Worm (Caenorhabditis elegans): Measurements from ENCODE around the gene Y37E11AL.3.
A peak's percentile ranks its signal among the peaks of the same experiment; 100 is the strongest.

Gene Y37E11AL.3

ce11 chrIV:3694638-3695037, at the start of gene Y37E11AL.3, which contains the start of gene taf-6.2:
TSS of gene Y37E11AL.3 (plus strand) at chrIV:3694935.
TSS of gene taf-6.2 (minus strand) at chrIV:3694733.
- peak; percentile 37 for TF ChIP-seq lin-39 (tag; optimal IDR thresholded peaks at IDR 0.05)
- TF ChIP-seq nhr-23 (tag; optimal IDR thresholded peaks at IDR 0.05): peak; percentile 25
- no peak for TF ChIP-seq pha-4 (tag; optimal IDR thresholded peaks at IDR 0.05)
- TF ChIP-seq nfya-1 (tag; optimal IDR thresholded peaks at IDR 0.05; ENCODE audit: insufficient read depth): peak; percentile 71
- peak; percentile 10 for TF ChIP-seq skn-1 (tag; optimal IDR thresholded peaks at IDR 0.05)
- peak; percentile 77 for TF ChIP-seq hmg-11 (tag; optimal IDR thresholded peaks at IDR 0.05)
- TF ChIP-seq egl-5 (tag; optimal IDR thresholded peaks at IDR 0.05): peak; percentile 57
- peak; percentile 11 for TF ChIP-seq ceh-28 (tag; optimal IDR thresholded peaks at IDR 0.05)
- no peak for TF ChIP-seq nhr-25 (tag; optimal IDR thresholded peaks at IDR 0.05)
- peak; percentile 79 for TF ChIP-seq lin-15B (tag; optimal IDR thresholded peaks at IDR 0.05)
- TF ChIP-seq nhr-12 (tag; optimal IDR thresholded peaks at IDR 0.05): no peak
- no peak for TF ChIP-seq tbx-2 (tag; optimal IDR thresholded peaks at IDR 0.05)

DNA sequence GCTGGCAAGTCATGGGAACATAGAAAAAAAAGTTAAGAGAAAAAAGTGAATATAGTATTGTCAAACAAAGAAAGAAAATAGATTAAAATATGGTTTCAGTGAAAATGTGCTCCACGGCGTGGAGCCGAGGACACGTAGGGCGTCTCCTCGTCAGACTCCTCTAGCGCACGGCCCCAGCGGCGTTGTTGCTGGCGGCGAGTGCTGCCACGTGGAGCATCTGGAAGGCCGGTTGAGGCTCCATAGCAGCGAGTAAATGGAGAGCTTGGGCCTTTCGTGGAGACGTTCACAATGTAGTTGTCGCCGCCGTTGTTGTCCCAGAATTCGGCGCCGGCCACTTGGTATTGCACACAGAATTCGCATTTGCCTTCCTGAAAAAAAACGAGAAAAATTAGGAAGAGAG, 49.2 kb upstream of the Y37E11AL.3 start:
- TF ChIP-seq nhr-76 (tag; optimal IDR thresholded peaks at IDR 0.05) (no peak), egl-5 (tag; optimal IDR thresholded peaks at IDR 0.05) (no peak), mdl-1 (tag; optimal IDR thresholded peaks at IDR 0.05) (no peak), eor-1 (tag; optimal IDR thresholded peaks at IDR 0.05) (no peak), zag-1 (tag; optimal IDR thresholded peaks at IDR 0.05) (no peak), nfya-1 (tag; optimal IDR thresholded peaks at IDR 0.05; ENCODE audit: insufficient read depth) (no peak), lin-15B (tag; optimal IDR thresholded peaks at IDR 0.05) (no peak), daf-12 (tag; optimal IDR thresholded peaks at IDR 0.05) (no peak), ztf-4 (tag; optimal IDR thresholded peaks at IDR 0.05) (no peak)

- TF ChIP-seq elt-3 (tag; optimal IDR thresholded peaks at IDR 0.05) (no peak), ama-1 (optimal IDR thresholded peaks at IDR 0.05) (peak; percentile 69), ceh-28 (tag; optimal IDR thresholded peaks at IDR 0.05) (peak; percentile 66)
These were observed 48.2 kb upstream of the Y37E11AL.3 start for ce11 chrIV:3646338-3647154.

DNA sequence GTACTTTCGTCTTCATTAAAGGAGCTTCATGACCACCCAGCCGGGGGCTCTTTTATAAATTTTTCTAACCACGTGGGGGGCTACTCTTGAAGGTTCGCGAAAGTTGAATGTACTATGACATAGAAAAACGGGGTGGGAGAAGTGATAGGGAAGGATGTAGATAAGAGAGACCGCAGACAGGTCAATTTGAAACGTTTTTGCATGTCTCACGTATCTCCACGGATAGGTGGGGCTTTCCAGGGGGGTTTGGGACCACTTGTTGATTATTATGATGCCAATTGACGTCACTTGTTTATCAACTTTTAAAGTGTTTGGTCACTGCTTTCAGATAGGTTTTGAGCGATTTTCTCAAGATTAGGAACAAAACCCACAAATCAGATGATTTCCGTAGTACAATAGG, 47.2 kb upstream of the Y37E11AL.3 start:
- TF ChIP-seq aly-2 (tag; optimal IDR thresholded peaks at IDR 0.05) (no peak), elt-1 (tag; optimal IDR thresholded peaks at IDR 0.05) (no peak), nfya-1 (tag; optimal IDR thresholded peaks at IDR 0.05; ENCODE audit: insufficient read depth) (peak; percentile 54), nhr-77 (tag; optimal IDR thresholded peaks at IDR 0.05) (no peak), nhr-25 (tag; optimal IDR thresholded peaks at IDR 0.05) (peak; percentile 33), lin-39 (tag; optimal IDR thresholded peaks at IDR 0.05) (peak; percentile 45), mml-1 (tag; optimal IDR thresholded peaks at IDR 0.05) (no peak)

DNA sequence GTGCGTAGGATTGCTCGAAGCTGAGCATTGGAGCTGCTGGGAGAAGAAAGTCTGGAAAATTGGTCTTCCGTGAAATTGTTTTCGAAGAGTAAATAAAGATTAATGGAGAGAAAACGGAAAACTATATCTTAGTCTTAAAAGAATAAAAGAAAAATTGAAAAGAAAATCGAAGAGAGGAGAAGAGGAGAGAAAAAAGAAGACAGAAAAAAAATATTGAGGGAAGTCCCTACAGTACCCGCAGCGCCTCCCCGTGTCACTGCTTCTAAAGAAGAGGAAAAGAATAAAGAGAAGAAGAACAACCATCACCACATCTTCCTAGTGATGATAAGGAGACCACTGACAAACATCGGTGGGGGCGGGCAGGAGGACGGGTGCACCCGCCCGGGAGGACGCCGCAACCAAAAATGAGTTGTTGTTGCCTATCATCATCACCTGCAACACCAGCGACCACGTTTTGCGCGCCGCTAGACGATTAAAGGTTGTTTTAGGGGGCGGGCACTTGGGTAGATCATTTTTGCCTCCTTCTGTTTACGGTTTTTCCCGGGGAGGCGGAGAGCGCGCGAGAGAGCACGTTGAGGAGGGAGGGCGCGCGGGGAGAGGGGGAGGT, 46.0 kb upstream of the Y37E11AL.3 start, which contains the start of gene CC8.2:
Gene CC8.2 (minus strand): TSS at position 51 of the 607 bp plus-strand sequence.
- peak; percentile 47 for TF ChIP-seq ama-1 (optimal IDR thresholded peaks at IDR 0.05)
- TF ChIP-seq ceh-9 (tag; optimal IDR thresholded peaks at IDR 0.05): no peak
- peak; percentile 65 for TF ChIP-seq nhr-23 (tag; optimal IDR thresholded peaks at IDR 0.05)
- peak; percentile 44 for TF ChIP-seq nfya-1 (tag; optimal IDR thresholded peaks at IDR 0.05; ENCODE audit: insufficient read depth)
- TF ChIP-seq lsy-12 (tag; optimal IDR thresholded peaks at IDR 0.05): peak; percentile 32
- peak; percentile 84 for TF ChIP-seq nhr-43 (tag; optimal IDR thresholded peaks at IDR 0.05; ENCODE audit: poor library complexity, severe bottlenecking)
- no peak for TF ChIP-seq ztf-11 (tag; optimal IDR thresholded peaks at IDR 0.05)
- TF ChIP-seq pha-4 (tag; optimal IDR thresholded peaks at IDR 0.05): peak; percentile 15
- TF ChIP-seq elt-3 (tag; optimal IDR thresholded peaks at IDR 0.05): peak in 1 of 3 experiments; percentile 63
- TF ChIP-seq nhr-25 (tag; optimal IDR thresholded peaks at IDR 0.05): peak; percentile 18

DNA sequence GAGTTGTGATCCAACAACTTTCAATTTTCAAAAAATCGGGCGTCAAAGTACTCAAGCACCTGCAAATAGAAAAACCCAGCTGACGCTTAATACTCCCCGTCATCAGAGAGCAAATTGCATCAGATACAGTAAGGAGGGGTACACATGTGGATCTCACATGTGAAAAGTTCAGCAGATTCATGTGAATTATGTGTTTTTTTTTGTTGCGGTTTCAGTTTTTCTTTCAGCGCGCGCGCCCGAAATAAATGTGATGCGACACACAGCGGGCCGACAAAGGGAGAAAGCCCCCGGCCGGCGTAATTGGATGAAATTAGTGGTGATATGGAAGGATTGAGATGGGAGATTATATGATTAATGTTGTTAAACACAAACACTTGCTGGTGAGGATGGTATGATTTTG, 42.5 kb upstream of the Y37E11AL.3 start:
- TF ChIP-seq pha-4 (tag; optimal IDR thresholded peaks at IDR 0.05): peak; percentile 15
- TF ChIP-seq unc-62 (GFP tag; optimal IDR thresholded peaks at IDR 0.05): no peak
- TF ChIP-seq mml-1 (tag; optimal IDR thresholded peaks at IDR 0.05): peak; percentile 50
- peak; percentile 11 for TF ChIP-seq nfya-1 (tag; optimal IDR thresholded peaks at IDR 0.05; ENCODE audit: insufficient read depth)
- peak; percentile 17 for TF ChIP-seq nhr-25 (tag; optimal IDR thresholded peaks at IDR 0.05)
- TF ChIP-seq ZK546.5 (tag; optimal IDR thresholded peaks at IDR 0.05): no peak
- peak; percentile 68 for TF ChIP-seq nhr-43 (tag; optimal IDR thresholded peaks at IDR 0.05; ENCODE audit: poor library complexity, severe bottlenecking)
- TF ChIP-seq nhr-23 (tag; optimal IDR thresholded peaks at IDR 0.05): peak; percentile 41
